Worm (Caenorhabditis elegans) whole organism, young adult: ENCODE results near the gene Y60C6A.3.

ENCODE experiments used
- nhr-120 ChIP-seq: fragments of 200-800 bp; sonication (Bioruptor generic); IDR thresholded peaks from 2 replicates; pipeline ENCODE4 v1.3.6; 2022; ENCODE audit warnings: missing genetic modification characterization, missing compliant biosample characterization
- pha-4 ChIP-seq: fragments of 150-350 bp; sonication (generic microtip); optimal IDR thresholded peaks from 2 replicates; lab custom pipeline; 2014; ENCODE audit warnings: missing biosample characterization, missing genetic modification reagents, missing genetic modification characterization

ce11 chrV:4766501-4766900 lies 19.1 kb upstream of the Y60C6A.3 start, which contains the start of gene C18G1.8:
- TF ChIP-seq nhr-120 (GFP tag; lab: Robert Waterston, UW) (no peak), pha-4 (no peak)
